Worm (Caenorhabditis elegans) whole organism, late embryonic: ENCODE data around the gene F59H6.14.

ENCODE experiments used
- C08G9.2 ChIP-seq: sonication (generic microtip); optimal IDR thresholded peaks from 2 replicates; lab custom pipeline; 2016; ENCODE audit warnings: mild to moderate bottlenecking, missing genetic modification characterization, moderate library complexity, missing compliant biosample characterization
- ahr-1 ChIP-seq: sonication (generic microtip); optimal IDR thresholded peaks from 2 replicates; lab custom pipeline; 2016; ENCODE audit warnings: missing genetic modification characterization, missing compliant biosample characterization
- ama-1 ChIP-seq: fragments of 150-350 bp; optimal IDR thresholded peaks from 2 replicates; lab custom pipeline; 2014
- ceh-18 ChIP-seq: sonication (generic microtip); optimal IDR thresholded peaks from 2 replicates; lab custom pipeline; 2016; ENCODE audit warnings: missing genetic modification characterization, missing compliant biosample characterization
- ceh-24 ChIP-seq: sonication (generic microtip); optimal IDR thresholded peaks from 2 replicates; lab custom pipeline; 2016; ENCODE audit warnings: mild to moderate bottlenecking, missing genetic modification characterization, missing compliant biosample characterization
- ets-4 ChIP-seq: sonication (generic microtip); optimal IDR thresholded peaks from 2 replicates; lab custom pipeline; 2016; ENCODE audit warnings: missing genetic modification characterization, missing compliant biosample characterization
- gmeb-2 ChIP-seq: sonication (generic microtip); optimal IDR thresholded peaks from 2 replicates; lab custom pipeline; 2016; ENCODE audit warnings: missing genetic modification characterization, inconsistent platforms, missing compliant biosample characterization
- nfya-1 ChIP-seq: sonication (generic microtip); optimal IDR thresholded peaks from 2 replicates; lab custom pipeline; 2017; ENCODE audit warnings: missing genetic modification characterization, mild to moderate bottlenecking, missing compliant biosample characterization, antibody characterized with exemption, moderate library complexity
- npax-4 ChIP-seq: sonication (generic microtip); optimal IDR thresholded peaks from 2 replicates; lab custom pipeline; 2016; ENCODE audit warnings: missing genetic modification characterization, missing compliant biosample characterization
- pax-1 ChIP-seq: fragments of 150-350 bp; optimal IDR thresholded peaks from 2 replicates; lab custom pipeline; 2014; ENCODE audit warnings: missing biosample characterization, missing genetic modification characterization
- pqm-1 ChIP-seq: sonication (generic microtip); optimal IDR thresholded peaks from 2 replicates; lab custom pipeline; 2016; ENCODE audit warnings: missing genetic modification characterization, missing compliant biosample characterization
- unc-86 ChIP-seq: sonication (generic microtip); optimal IDR thresholded peaks from 2 replicates; lab custom pipeline; 2016; ENCODE audit warnings: missing genetic modification characterization, missing compliant biosample characterization
- ztf-16 ChIP-seq: sonication (generic microtip); optimal IDR thresholded peaks from 2 replicates; lab custom pipeline; 2017; ENCODE audit warnings: missing genetic modification characterization, missing compliant biosample characterization

DNA sequence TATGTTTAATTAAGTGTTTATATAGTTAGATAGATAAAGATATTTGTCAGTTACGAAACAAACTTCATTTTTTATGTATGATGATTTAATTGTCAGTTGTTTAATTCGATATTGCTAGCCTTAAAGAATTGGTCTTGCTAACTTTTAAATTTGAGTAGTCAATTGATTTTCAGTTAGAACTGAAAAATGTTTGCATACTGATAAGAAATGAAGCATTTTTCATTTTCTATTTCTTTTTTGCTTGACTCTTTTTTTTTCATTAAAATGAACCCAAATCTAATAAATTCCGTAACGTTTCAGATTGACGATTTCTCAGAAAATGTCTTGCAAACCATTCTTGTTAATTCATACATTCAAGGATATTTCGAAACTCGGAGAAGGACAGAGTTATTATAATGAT, 37.1 kb upstream of the F59H6.14 start, which contains the start of gene math-20:
- TF ChIP-seq unc-86: no peak
- no peak for TF ChIP-seq ceh-18 (tag; lab: Kevin White, UChicago)
- no peak for TF ChIP-seq ceh-24 (tag; lab: Kevin White, UChicago)
- no peak for TF ChIP-seq ets-4 (tag; lab: Kevin White, UChicago)
- TF ChIP-seq ama-1 (lab: Kevin White, UChicago): no peak
- TF ChIP-seq C08G9.2 (tag; lab: Kevin White, UChicago): no peak
- TF ChIP-seq npax-4 (tag; lab: Kevin White, UChicago): no peak
- no peak for TF ChIP-seq nfya-1 (tag; lab: Kevin White, UChicago)
- TF ChIP-seq ztf-16 (tag; lab: Kevin White, UChicago): no peak
- no peak for TF ChIP-seq gmeb-2 (tag; lab: Kevin White, UChicago)
- no peak for TF ChIP-seq pqm-1 (tag; lab: Kevin White, UChicago)
- TF ChIP-seq ahr-1 (tag; lab: Kevin White, UChicago): no peak
- no peak for TF ChIP-seq pax-1 (tag; lab: Kevin White, UChicago)
